Fruit fly (Drosophila melanogaster) S2 (cell line): ENCODE measurements around the gene CG18233.

Source experiments
- CG8478 ChIP-seq: fragments of >200 bp; optimal IDR thresholded peaks from 2 replicates; lab custom pipeline; 2018
- CTCF ChIP-seq, 2 experiments: fragments of >200 bp; optimal IDR thresholded peaks; 2 replicates each; lab custom pipeline; 2018

- TF ChIP-seq CG8478 (lab: Kevin White, UChicago) (no peak), CTCF (optimal IDR thresholded peaks at IDR 0.05; lab: Kevin White, UChicago) (no peak)
Measured at dm6 chr3L:18638043-18638442, 32.8 kb downstream of the CG18233 start.
